Fruit fly (Drosophila melanogaster): Measurements from ENCODE around the gene CG10748.

Gene CG10748

dm6 chr3L:13021727-13022126, 49.6 kb upstream of the CG10748 start (continued):
- TF ChIP-seq cwo (GFP tag; optimal IDR thresholded peaks at IDR 0.05) (no peak), Dfd (GFP tag; optimal IDR thresholded peaks at IDR 0.05) (no peak), CG18599 (GFP tag; optimal IDR thresholded peaks at IDR 0.05) (peak; percentile 46), E2f2 (GFP tag; IDR thresholded peaks at IDR 0.05) (0 out of 2 replicates have a peak, but pooled peaks have one; percentile 17), CG3995 (GFP tag; optimal IDR thresholded peaks at IDR 0.05) (no peak), CG11085 (GFP tag; IDR thresholded peaks at IDR 0.05) (no peak), Ravus (GFP tag; IDR thresholded peaks at IDR 0.05) (no peak), CG13296 (GFP tag; optimal IDR thresholded peaks at IDR 0.05) (peak; percentile 44), CG9817 (tag; optimal IDR thresholded peaks at IDR 0.05) (no peak), CG7556 (GFP tag; optimal IDR thresholded peaks at IDR 0.05) (peak; percentile 3), Elba2 (GFP tag; optimal IDR thresholded peaks at IDR 0.05) (no peak), Nf-YA (GFP tag; IDR thresholded peaks at IDR 0.05) (no peak), sr (GFP tag; IDR thresholded peaks at IDR 0.05) (no peak), pzg (GFP tag; optimal IDR thresholded peaks at IDR 0.05) (no peak), CG7372 (GFP tag; IDR thresholded peaks at IDR 0.05) (peak; percentile 82), MTF-1 (GFP tag; optimal IDR thresholded peaks at IDR 0.05; ENCODE audit: borderline replicate concordance) (no peak), CG3726 (GFP tag; IDR thresholded peaks at IDR 0.05) (no peak), CG6272 (GFP tag; IDR thresholded peaks at IDR 0.05) (no peak), caup (GFP tag; optimal IDR thresholded peaks at IDR 0.05; ENCODE audit: severe bottlenecking) (peak; percentile 28), Mes4 (GFP tag; optimal IDR thresholded peaks at IDR 0.05) (no peak), Dbx (GFP tag; IDR thresholded peaks at IDR 0.05) (peak; percentile 22; the same call in 1 of the 3 replicates), mirr (GFP tag; optimal IDR thresholded peaks at IDR 0.05) (peak; percentile 14), CG10267 (tag; optimal IDR thresholded peaks at IDR 0.05) (no peak), dysf (GFP tag; IDR thresholded peaks at IDR 0.05) (0 out of 3 replicates have a peak, but pooled peaks have one; percentile 31), sim (GFP tag; IDR thresholded peaks at IDR 0.05) (no peak), lbe (GFP tag; optimal IDR thresholded peaks at IDR 0.05) (peak; percentile 45), crp (GFP tag; optimal IDR thresholded peaks at IDR 0.05) (peak in 1 of 2 experiments; percentile 19), CG15011 (GFP tag; optimal IDR thresholded peaks at IDR 0.05) (no peak), gsb (GFP tag; IDR thresholded peaks at IDR 0.05) (no peak), CG10979 (tag; optimal IDR thresholded peaks at IDR 0.05) (peak; percentile 51), CG9727 (GFP tag; optimal IDR thresholded peaks at IDR 0.05) (no peak), sisA (GFP tag; IDR thresholded peaks at IDR 0.05) (no peak), stc (GFP tag; IDR thresholded peaks at IDR 0.05) (no peak), kah (GFP tag; optimal IDR thresholded peaks at IDR 0.05) (no peak), Jarid2 (GFP tag; optimal IDR thresholded peaks at IDR 0.05) (no peak), Doc3 (GFP tag; IDR thresholded peaks at IDR 0.05; ENCODE audit: partially characterized antibody) (no peak), dmrt99B (tag; optimal IDR thresholded peaks at IDR 0.05) (peak; percentile 46), ap (GFP tag; IDR thresholded peaks at IDR 0.05) (no peak), Atf-2 (GFP tag; optimal IDR thresholded peaks at IDR 0.05) (peak; percentile 27), Asciz (GFP tag; optimal IDR thresholded peaks at IDR 0.05) (no peak), Awh (GFP tag; IDR thresholded peaks at IDR 0.05) (no peak), Fer3 (tag; optimal IDR thresholded peaks at IDR 0.05) (peak; percentile 19), CG1603 (tag; optimal IDR thresholded peaks at IDR 0.05) (peak; percentile 11), NfI (GFP tag; optimal IDR thresholded peaks at IDR 0.05) (peak; percentile 27), dpn (GFP tag; optimal IDR thresholded peaks at IDR 0.05) (peak; percentile 25 to 31), CG32532 (GFP tag; IDR thresholded peaks at IDR 0.05) (peak; percentile 47; the same call in 1 of the 2 replicates), bowl (GFP tag; IDR thresholded peaks at IDR 0.05) (0 out of 2 replicates have a peak, but pooled peaks have one; percentile 4), dan (GFP tag; IDR thresholded peaks at IDR 0.05) (no peak), CG2678 (tag; optimal IDR thresholded peaks at IDR 0.05) (peak; percentile 61), Pdp1 (GFP tag; optimal IDR thresholded peaks at IDR 0.05) (no peak)

Data from whole organism, embryonic.